Worm (Caenorhabditis elegans) whole organism, L2 larva: Measurements from ENCODE around the gene nspb-11.

Experiments
- F13H6.1 ChIP-seq: sonication (generic microtip); optimal IDR thresholded peaks from 2 replicates; lab custom pipeline; 2016; ENCODE audit warnings: missing genetic modification characterization, missing compliant biosample characterization
- ZK546.5 ChIP-seq: sonication (generic microtip); optimal IDR thresholded peaks from 2 replicates; lab custom pipeline; 2017; ENCODE audit warnings: missing biosample characterization, missing genetic modification characterization
- ama-1 ChIP-seq: fragments of 150-350 bp; optimal IDR thresholded peaks from 2 replicates; lab custom pipeline; 2018; ENCODE audit warnings: inconsistent platforms
- dmd-4 ChIP-seq: sonication (generic microtip); optimal IDR thresholded peaks from 2 replicates; lab custom pipeline; 2017; ENCODE audit warnings: missing biosample characterization, missing genetic modification characterization
- elt-1 ChIP-seq: fragments of 150-350 bp; optimal IDR thresholded peaks from 2 replicates; lab custom pipeline; 2014; ENCODE audit warnings: missing biosample characterization, missing genetic modification characterization
- elt-3 ChIP-seq: sonication (generic microtip); optimal IDR thresholded peaks from 2 replicates; lab custom pipeline; 2017; ENCODE audit warnings: missing biosample characterization, missing genetic modification characterization
- lin-13 ChIP-seq: fragments of 150-350 bp; optimal IDR thresholded peaks from 2 replicates; lab custom pipeline; 2014; ENCODE audit warnings: missing biosample characterization, missing genetic modification reagents, missing genetic modification characterization
- lin-39 ChIP-seq: fragments of 150-350 bp; optimal IDR thresholded peaks from 2 replicates; lab custom pipeline; 2014; ENCODE audit warnings: missing biosample characterization, missing genetic modification reagents, missing genetic modification characterization
- nhr-237 ChIP-seq: fragments of 150-350 bp; optimal IDR thresholded peaks from 2 replicates; lab custom pipeline; 2014; ENCODE audit warnings: missing biosample characterization, missing genetic modification characterization
- snpc-4 ChIP-seq: fragments of 150-350 bp; optimal IDR thresholded peaks from 2 replicates; lab custom pipeline; 2014; ENCODE audit warnings: missing biosample characterization, missing genetic modification characterization
- unc-55 ChIP-seq: fragments of 150-350 bp; sonication (generic microtip); optimal IDR thresholded peaks from 3 replicates; lab custom pipeline; 2014; ENCODE audit warnings: missing biosample characterization, missing genetic modification reagents, missing genetic modification characterization
- zag-1 ChIP-seq: fragments of 150-350 bp; optimal IDR thresholded peaks from 2 replicates; lab custom pipeline; 2014; ENCODE audit warnings: missing biosample characterization, missing genetic modification characterization
- ztf-11 ChIP-seq: sonication (generic microtip); optimal IDR thresholded peaks from 2 replicates; lab custom pipeline; 2017; ENCODE audit warnings: missing biosample characterization, missing genetic modification characterization

DNA sequence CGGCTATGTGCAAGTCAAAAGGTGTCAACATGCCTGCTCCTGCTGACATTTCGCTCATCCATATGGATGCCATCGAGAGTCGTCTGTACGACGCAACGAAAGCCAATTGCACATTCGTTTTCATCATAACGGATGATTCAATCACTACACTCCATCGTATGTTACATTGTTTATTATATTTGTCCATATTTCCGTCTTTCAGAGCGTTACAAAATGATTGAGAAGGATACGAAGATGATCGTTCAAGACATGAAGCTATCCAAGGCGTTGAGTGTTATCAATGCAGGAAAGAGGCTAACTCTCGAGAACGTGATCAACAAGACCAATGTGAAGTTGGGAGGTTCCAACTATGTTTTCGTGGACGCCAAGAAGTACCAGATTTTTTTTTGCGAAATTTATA, 14.3 kb downstream of the nspb-11 start:
- TF ChIP-seq elt-1 (tag; lab: Kevin White, UChicago) (no peak), zag-1 (tag; lab: Kevin White, UChicago) (no peak), dmd-4 (tag; lab: Kevin White, UChicago) (no peak), elt-3 (no peak), nhr-237 (no peak), ama-1 (lab: Kevin White, UChicago) (no peak), unc-55 (GFP tag; lab: Kevin White, UChicago) (no peak), lin-39 (tag; lab: Kevin White, UChicago) (no peak), snpc-4 (tag; lab: Kevin White, UChicago) (no peak), ztf-11 (tag; lab: Kevin White, UChicago) (no peak), lin-13 (no peak), ZK546.5 (tag; lab: Kevin White, UChicago) (no peak), F13H6.1 (no peak)
